Worm (Caenorhabditis elegans): ENCODE results near the gene M163.7.

Gene M163.7

DNA sequence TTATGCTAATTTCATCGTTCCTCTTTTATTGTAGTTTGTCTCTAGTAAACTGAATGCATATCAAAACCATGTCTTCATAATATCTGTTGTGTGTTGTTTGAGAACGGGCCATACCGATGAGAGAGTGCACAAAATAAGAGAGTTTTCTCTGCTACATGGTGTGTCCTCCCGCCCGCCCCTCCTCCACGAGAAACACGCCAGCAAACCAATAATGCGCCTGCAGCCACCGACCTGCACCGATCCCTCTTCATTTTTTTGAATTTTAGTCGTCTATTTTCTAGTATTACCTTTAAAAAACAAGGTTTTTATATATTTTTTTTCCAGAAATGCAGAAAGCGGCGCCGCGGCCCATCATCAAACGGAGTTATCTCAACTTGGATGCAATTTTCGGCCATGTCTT lies 15.6 kb downstream of the M163.7 start, which contains the start of gene gfi-3 (continued):
- TF ChIP-seq zfp-3 (GFP tag; conservative IDR thresholded peaks at IDR 0.05) (no peak), egl-27 (tag; optimal IDR thresholded peaks at IDR 0.05) (no peak), dmd-6 (GFP tag; IDR thresholded peaks at IDR 0.05) (peak; percentile 80), lir-3 (tag; optimal IDR thresholded peaks at IDR 0.05) (no peak), jun-1 (tag; optimal IDR thresholded peaks at IDR 0.05) (no peak), T20F7.1 (GFP tag; optimal IDR thresholded peaks at IDR 0.05) (no peak)

ce11 chrX:14481637-14482036 lies 17.0 kb downstream of the M163.7 start:
- TF ChIP-seq lsy-2 (tag; optimal IDR thresholded peaks at IDR 0.05) = no peak
- TF ChIP-seq rbr-2 (tag; optimal IDR thresholded peaks at IDR 0.05) = no peak
- no peak for TF ChIP-seq ama-1 (optimal IDR thresholded peaks at IDR 0.05)
- no peak for TF ChIP-seq lim-7 (GFP tag; IDR thresholded peaks at IDR 0.05)
- TF ChIP-seq vab-7 (GFP tag; IDR thresholded peaks at IDR 0.05) = no peak
- TF ChIP-seq zip-11 (GFP tag; IDR thresholded peaks at IDR 0.05) = no peak
- no peak for TF ChIP-seq fkh-10 (GFP tag; optimal IDR thresholded peaks at IDR 0.05)
- TF ChIP-seq egl-43 (GFP tag; IDR thresholded peaks at IDR 0.05) = no peak
- 0 out of 2 replicates have a peak, but pooled peaks have one; percentile 52 for TF ChIP-seq D1046.2 (GFP tag; IDR thresholded peaks at IDR 0.05)
- no peak for TF ChIP-seq ctbp-1 (GFP tag; IDR thresholded peaks at IDR 0.05)
- TF ChIP-seq set-16 (GFP tag; IDR thresholded peaks at IDR 0.05) = peak; percentile 76
- TF ChIP-seq ztf-11 (tag; optimal IDR thresholded peaks at IDR 0.05) = no peak
- no peak for TF ChIP-seq lin-39 (tag; optimal IDR thresholded peaks at IDR 0.05)
- peak; percentile 4 for TF ChIP-seq hlh-11 (tag; optimal IDR thresholded peaks at IDR 0.05)
- no peak for TF ChIP-seq Y48G9A.11 (GFP tag; IDR thresholded peaks at IDR 0.05)

DNA sequence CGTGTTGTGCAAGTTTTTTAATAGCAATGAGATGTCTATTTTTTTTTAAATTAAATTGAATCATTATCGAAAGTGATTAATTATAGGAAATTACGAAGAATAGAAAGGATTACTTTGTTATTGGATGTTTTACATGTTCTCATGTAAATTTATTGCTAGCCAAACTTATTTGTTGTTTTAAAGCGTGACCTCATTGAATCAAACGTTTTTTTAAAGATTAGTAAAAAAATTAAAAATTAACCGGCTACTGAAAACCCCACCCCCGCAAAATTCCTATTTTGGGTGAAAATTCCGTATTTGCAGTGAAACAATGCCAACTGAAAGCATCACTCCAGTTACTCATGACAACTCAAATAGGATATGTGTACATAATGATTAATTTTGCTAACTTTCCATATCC lies 20.2 kb downstream of the M163.7 start, which contains the start of gene M163.8:
TSS of gene M163.8 (plus strand) at position 301 of the 400 bp plus-strand sequence.
- TF ChIP-seq zip-11 (GFP tag; IDR thresholded peaks at IDR 0.05) = no peak
- no peak for TF ChIP-seq egl-27 (tag; optimal IDR thresholded peaks at IDR 0.05)
- TF ChIP-seq mdl-1 (tag; optimal IDR thresholded peaks at IDR 0.05) = no peak
- no peak for TF ChIP-seq Y105C5A.15 (GFP tag; IDR thresholded peaks at IDR 0.05)
- no peak for TF ChIP-seq daf-19 (GFP tag; conservative IDR thresholded peaks at IDR 0.05)
- TF ChIP-seq Y48G9A.11 (GFP tag; IDR thresholded peaks at IDR 0.05) = no peak
- TF ChIP-seq dmd-9 (GFP tag; IDR thresholded peaks at IDR 0.05) = no peak
- TF ChIP-seq attf-4 (tag; optimal IDR thresholded peaks at IDR 0.05) = no peak
- TF ChIP-seq egl-43 (GFP tag; IDR thresholded peaks at IDR 0.05) = no peak
- no peak for TF ChIP-seq pha-4 (GFP tag; IDR thresholded peaks at IDR 0.05)
- TF ChIP-seq pha-4 (tag; optimal IDR thresholded peaks at IDR 0.05) = no peak
- no peak for TF ChIP-seq skn-1 (tag; optimal IDR thresholded peaks at IDR 0.05)
- TF ChIP-seq cey-2 (tag; optimal IDR thresholded peaks at IDR 0.05; ENCODE audit: borderline replicate concordance, insufficient read depth) = no peak
- TF ChIP-seq D1046.2 (GFP tag; IDR thresholded peaks at IDR 0.05) = no peak
- no peak for TF ChIP-seq T26A8.4 (GFP tag; IDR thresholded peaks at IDR 0.05)

ce11 chrX:14486503-14486902 lies 21.9 kb downstream of the M163.7 start:
- TF ChIP-seq unc-62 (GFP tag; optimal IDR thresholded peaks at IDR 0.05 in 1 of 2) = peak in 1 of 2 experiments; percentile 7
- no peak for TF ChIP-seq unc-62 (tag; optimal IDR thresholded peaks at IDR 0.05)
- no peak for TF ChIP-seq spr-1 (tag; optimal IDR thresholded peaks at IDR 0.05)
- no peak for TF ChIP-seq daf-8 (GFP tag; IDR thresholded peaks at IDR 0.05)

DNA sequence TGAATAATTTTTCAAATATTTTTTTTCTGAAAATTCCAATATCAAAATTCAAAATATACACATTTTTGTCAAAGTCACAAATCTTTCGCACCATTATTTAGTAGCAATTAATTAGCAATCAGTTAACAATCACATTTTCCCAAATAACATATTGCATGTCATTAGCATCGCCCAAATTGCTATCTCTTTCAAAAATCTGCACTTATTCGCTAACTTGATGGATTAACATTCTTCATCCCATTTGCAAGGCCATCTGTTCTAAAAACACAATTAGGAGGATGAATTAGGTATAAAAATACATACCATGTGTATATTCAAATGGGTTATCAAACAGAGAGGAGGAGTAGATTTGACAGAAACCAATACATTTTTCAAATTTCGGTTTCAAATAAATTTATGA lies 22.7 kb downstream of the M163.7 start:
- TF ChIP-seq aha-1 (tag) (peak; percentile 7), zip-11 (GFP tag; IDR thresholded peaks at IDR 0.05) (no peak), F26F4.8 (GFP tag; conservative IDR thresholded peaks at IDR 0.05) (no peak), mes-2 (tag; optimal IDR thresholded peaks at IDR 0.05; ENCODE audit: poor library complexity, severe bottlenecking) (no peak), snpc-4 (tag; optimal IDR thresholded peaks at IDR 0.05) (no peak)

Measured in whole organism, L4 larva.